Fruit fly (Drosophila melanogaster) whole organism, wandering third instar larva: ENCODE results near the gene fan.

Experiments used
- Abd-B ChIP-seq: fragments of >200 bp; optimal IDR thresholded peaks from 2 replicates; lab custom pipeline; 2017; ENCODE audit warnings: missing biosample characterization, missing genetic modification characterization
- CG32264 ChIP-seq: fragments of 200-800 bp; sonication (Bioruptor generic); optimal IDR thresholded peaks from 2 replicates; lab custom pipeline; 2016; ENCODE audit warnings: missing biosample characterization, missing genetic modification characterization
- CG9705 ChIP-seq: fragments of 200-800 bp; sonication (Bioruptor generic); optimal IDR thresholded peaks from 2 replicates; lab custom pipeline; 2018; ENCODE audit warnings: missing biosample characterization, mild to moderate bottlenecking, missing genetic modification characterization
- CrebA ChIP-seq: fragments of 200-800 bp; sonication (Bioruptor generic); optimal IDR thresholded peaks from 2 replicates; lab custom pipeline; 2016; ENCODE audit warnings: missing biosample characterization, mild to moderate bottlenecking, missing genetic modification characterization, borderline replicate concordance
- Dfd ChIP-seq: fragments of >200 bp; optimal IDR thresholded peaks from 2 replicates; lab custom pipeline; 2017; ENCODE audit warnings: missing biosample characterization, missing genetic modification characterization
- Dif ChIP-seq: fragments of 200-275, 200-300 bp; sonication (Bioruptor generic); optimal IDR thresholded peaks from 2 replicates; lab custom pipeline; 2018; ENCODE audit warnings: missing biosample characterization, missing genetic modification characterization; ENCODE audit not compliant: partially characterized antibody
- HLH106 ChIP-seq: fragments of 200-800 bp; optimal IDR thresholded peaks from 3 replicates; lab custom pipeline; 2019; ENCODE audit warnings: missing biosample characterization, mild to moderate bottlenecking, missing genetic modification characterization, moderate library complexity
- Hnf4 ChIP-seq: fragments of 200-800 bp; sonication (Bioruptor generic); optimal IDR thresholded peaks from 2 replicates; lab custom pipeline; 2016; ENCODE audit warnings: missing biosample characterization, mild to moderate bottlenecking, missing genetic modification characterization
- Hr83 ChIP-seq: fragments of 200-300 bp; sonication (Bioruptor generic); optimal IDR thresholded peaks from 2 replicates; lab custom pipeline; 2016; ENCODE audit warnings: missing biosample characterization, mild to moderate bottlenecking, missing genetic modification characterization, moderate library complexity; ENCODE audit not compliant: poor library complexity, severe bottlenecking
- Jra ChIP-seq: sonication (Bioruptor generic); optimal IDR thresholded peaks from 2 replicates; lab custom pipeline; 2016; ENCODE audit warnings: missing biosample characterization, missing genetic modification characterization
- Mio ChIP-seq: sonication (Bioruptor generic); optimal IDR thresholded peaks from 2 replicates; lab custom pipeline; 2016; ENCODE audit warnings: missing biosample characterization, missing genetic modification characterization
- Myc ChIP-seq: fragments of >200 bp; optimal IDR thresholded peaks from 2 replicates; lab custom pipeline; 2017
- OdsH ChIP-seq: fragments of 200-800 bp; sonication (Bioruptor generic); optimal IDR thresholded peaks from 2 replicates; lab custom pipeline; 2016; ENCODE audit warnings: missing biosample characterization, mild to moderate bottlenecking, missing genetic modification characterization
- Rel ChIP-seq, 2 experiments: fragments of 200-800 bp; sonication (Bioruptor generic) in 1 of 2; optimal IDR thresholded peaks; 2 replicates in 1 of 2; 3 replicates in 1 of 2; lab custom pipeline; 2016 to 2019; ENCODE audit warnings: mild to moderate bottlenecking in 2 of 2, missing biosample characterization in 2 of 2, missing genetic modification characterization in 2 of 2, moderate library complexity in 1 of 2
- Sp1 ChIP-seq: fragments of 200-800 bp; sonication (Bioruptor generic); optimal IDR thresholded peaks from 3 replicates; lab custom pipeline; 2019; ENCODE audit warnings: missing biosample characterization, mild to moderate bottlenecking, missing genetic modification characterization, moderate library complexity
- Vsx2 ChIP-seq: fragments of 200-300, 225-300 bp; sonication (Bioruptor generic); optimal IDR thresholded peaks from 2 replicates; lab custom pipeline; 2018; ENCODE audit warnings: missing biosample characterization, missing genetic modification characterization; ENCODE audit not compliant: partially characterized antibody
- br ChIP-seq: fragments of 200-800 bp; sonication (Bioruptor generic); optimal IDR thresholded peaks from 2 replicates; lab custom pipeline; 2016; ENCODE audit warnings: missing biosample characterization, missing genetic modification characterization
- dmrt93B ChIP-seq: fragments of 200-800 bp; sonication (Bioruptor generic); optimal IDR thresholded peaks from 2 replicates; lab custom pipeline; 2018; ENCODE audit warnings: missing biosample characterization, mild to moderate bottlenecking, missing genetic modification characterization
- dsf ChIP-seq: sonication (Bioruptor generic); optimal IDR thresholded peaks from 2 replicates; lab custom pipeline; 2016; ENCODE audit warnings: missing biosample characterization, missing genetic modification characterization, borderline replicate concordance
- ey ChIP-seq: fragments of 200-800 bp; sonication (Bioruptor generic); optimal IDR thresholded peaks from 2 replicates; lab custom pipeline; 2016; ENCODE audit warnings: missing biosample characterization, missing genetic modification characterization
- foxo ChIP-seq, 2 experiments: fragments of 200-800 bp; sonication (Bioruptor generic); optimal IDR thresholded peaks; 2 replicates in 1 of 2; 3 replicates in 1 of 2; lab custom pipeline; 2016 to 2017; ENCODE audit warnings: missing biosample characterization in 2 of 2, missing genetic modification characterization in 2 of 2
- fru ChIP-seq: fragments of 200-800 bp; sonication (Bioruptor generic); optimal IDR thresholded peaks from 3 replicates; lab custom pipeline; 2016; ENCODE audit warnings: missing biosample characterization, mild to moderate bottlenecking, missing genetic modification characterization
- h ChIP-seq: fragments of 200-800 bp; sonication (Bioruptor generic); optimal IDR thresholded peaks from 3 replicates; lab custom pipeline; 2016; ENCODE audit warnings: missing biosample characterization, mild to moderate bottlenecking, missing genetic modification characterization
- jim ChIP-seq: fragments of 175-275, 200-325 bp; sonication (Bioruptor generic); optimal IDR thresholded peaks from 2 replicates; lab custom pipeline; 2016; ENCODE audit warnings: missing biosample characterization, mild to moderate bottlenecking, missing genetic modification characterization
- lola ChIP-seq: fragments of >200 bp; optimal IDR thresholded peaks from 2 replicates; lab custom pipeline; 2017; ENCODE audit warnings: missing biosample characterization, missing genetic modification characterization
- pan ChIP-seq: fragments of >200 bp; optimal IDR thresholded peaks from 2 replicates; lab custom pipeline; 2017
- psq ChIP-seq: fragments of 200-800 bp; sonication (Bioruptor generic); optimal IDR thresholded peaks from 3 replicates; lab custom pipeline; 2017; ENCODE audit warnings: missing biosample characterization, mild to moderate bottlenecking, missing genetic modification characterization, moderate library complexity
- rgr ChIP-seq: fragments of 200-800 bp; sonication (Bioruptor generic); optimal IDR thresholded peaks from 3 replicates; lab custom pipeline; 2016; ENCODE audit warnings: missing biosample characterization, mild to moderate bottlenecking, missing genetic modification characterization
- sage ChIP-seq: fragments of 200-800 bp; sonication (Bioruptor generic); optimal IDR thresholded peaks from 2 replicates; lab custom pipeline; 2016; ENCODE audit warnings: missing biosample characterization, mild to moderate bottlenecking, missing genetic modification characterization
- sv ChIP-seq: fragments of 200-800 bp; sonication (Bioruptor generic); optimal IDR thresholded peaks from 3 replicates; lab custom pipeline; 2016; ENCODE audit warnings: missing biosample characterization, missing genetic modification characterization
- tai ChIP-seq: sonication (Bioruptor generic); optimal IDR thresholded peaks from 2 replicates; lab custom pipeline; 2016; ENCODE audit warnings: missing biosample characterization, missing genetic modification characterization
- woc ChIP-seq: sonication (Bioruptor generic); optimal IDR thresholded peaks from 2 replicates; lab custom pipeline; 2016; ENCODE audit warnings: missing biosample characterization, mild to moderate bottlenecking, missing genetic modification characterization

Gene fan

DNA sequence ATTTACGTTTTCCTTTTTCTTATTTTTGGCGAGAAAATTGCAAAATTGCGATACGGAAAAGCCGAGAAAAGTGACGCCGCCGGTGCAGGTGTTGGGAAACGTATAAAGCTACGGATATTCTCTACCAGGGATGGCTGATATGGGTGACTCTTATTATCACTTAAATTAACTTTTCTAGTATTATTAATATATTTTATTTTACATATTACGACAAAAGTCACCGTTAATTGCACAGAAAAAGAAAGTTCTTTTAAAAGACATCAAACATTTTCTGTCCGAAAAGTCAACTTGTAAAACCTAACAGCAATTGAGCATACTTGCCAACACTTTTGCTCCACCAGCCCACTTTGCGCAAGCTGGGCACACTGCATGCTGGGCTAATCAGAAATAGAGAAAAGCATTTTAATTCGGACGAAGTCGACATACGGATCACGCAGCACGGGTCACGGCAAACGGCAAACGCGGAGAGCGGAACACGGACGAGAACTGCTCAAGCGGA lies 18.8 kb downstream of the fan start, which contains the start of the genes Cds and Uba2 (continued):
- TF ChIP-seq Abd-B, result no peak

DNA sequence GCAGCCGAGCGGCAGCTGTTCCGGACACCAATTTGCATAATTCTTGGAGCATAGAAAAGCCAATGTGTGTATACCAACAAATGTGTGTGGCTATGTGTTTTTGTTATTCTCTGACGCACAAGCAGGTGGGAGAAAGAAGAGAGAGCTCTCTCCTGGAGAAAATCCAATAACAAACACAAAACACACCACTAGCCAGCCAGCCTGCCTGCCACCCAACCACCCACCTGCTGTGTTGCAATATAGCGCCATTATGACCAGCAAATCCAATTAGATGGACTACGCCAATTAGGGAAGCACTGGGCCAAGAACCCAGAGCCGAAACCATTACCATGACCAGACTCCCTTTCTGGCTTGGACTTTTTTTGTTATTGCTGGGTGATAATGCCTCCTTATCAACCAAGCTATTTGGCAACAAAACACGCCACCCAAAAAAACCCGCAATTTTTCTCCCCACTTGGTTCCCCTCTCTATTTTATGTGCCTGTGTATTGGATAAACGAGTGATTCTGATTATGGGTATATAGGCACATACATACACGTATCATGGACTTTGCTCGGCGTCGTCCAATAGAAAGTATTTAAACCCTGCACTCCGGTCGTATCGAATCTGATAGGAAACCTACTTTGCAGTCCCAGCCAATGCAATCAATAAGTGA lies 19.6 kb downstream of the fan start:
- TF ChIP-seq Rel (GFP tag; optimal IDR thresholded peaks at IDR 0.05; lab: Kevin White, UChicago) (no peak), Rel (tag; optimal IDR thresholded peaks at IDR 0.05; lab: Kevin White, UChicago) (peak; percentile 91), OdsH (GFP tag; lab: Kevin White, UChicago) (peak; percentile 12), dmrt93B (GFP tag; lab: Kevin White, UChicago) (no peak), Hnf4 (GFP tag; lab: Kevin White, UChicago) (peak; percentile 89), h (GFP tag; lab: Kevin White, UChicago) (peak; percentile 44), Dif (no peak), Hr83 (peak; percentile 50), sage (GFP tag; lab: Kevin White, UChicago) (no peak), Vsx2 (GFP tag; lab: Kevin White, UChicago) (peak; percentile 23), tai (GFP tag; lab: Kevin White, UChicago) (no peak), Mio (GFP tag; lab: Kevin White, UChicago) (no peak), CG32264 (GFP tag; lab: Kevin White, UChicago) (no peak), HLH106 (tag; lab: Kevin White, UChicago) (peak; percentile 60)

DNA sequence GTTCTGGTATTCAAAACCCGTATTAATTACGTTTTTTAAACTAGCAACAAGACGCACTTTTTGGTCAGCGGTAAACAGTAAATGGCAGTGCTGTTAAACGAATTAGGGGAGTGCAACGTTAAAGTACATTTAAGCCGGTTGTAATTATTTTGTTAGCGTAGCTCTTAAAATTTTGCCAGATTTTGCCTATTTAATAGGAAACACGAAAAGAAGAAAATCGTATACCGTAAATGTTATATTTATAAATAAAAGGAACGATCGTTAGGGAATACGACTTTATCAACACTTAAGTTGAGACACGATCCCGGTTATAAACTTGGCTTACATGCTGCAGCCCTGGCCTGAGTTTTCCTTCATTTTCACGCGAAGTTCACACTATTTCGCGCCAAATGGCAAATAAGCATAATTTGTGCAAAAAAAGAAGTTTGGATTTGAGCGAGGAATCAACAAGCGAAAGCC lies 28.5 kb downstream of the fan start, which contains the start of the genes Setx and mus301:
Gene Setx (minus strand): TSS at position 51 of the 459 bp plus-strand sequence.
Gene mus301 (plus strand): TSS at position 361 of the 459 bp plus-strand sequence.
- peak; percentile 39 for TF ChIP-seq Myc (lab: Kevin White, UChicago)
- peak; percentile 77 for TF ChIP-seq ey (GFP tag; lab: Kevin White, UChicago)
- TF ChIP-seq dmrt93B (GFP tag; lab: Kevin White, UChicago), result no peak
- TF ChIP-seq fru (GFP tag; lab: Kevin White, UChicago), result no peak
- TF ChIP-seq rgr (GFP tag; lab: Kevin White, UChicago), result peak; percentile 84
- no peak for TF ChIP-seq Jra (GFP tag; lab: Kevin White, UChicago)
- TF ChIP-seq h (GFP tag; lab: Kevin White, UChicago), result peak; percentile 87
- no peak for TF ChIP-seq woc
- TF ChIP-seq pan, result no peak
- TF ChIP-seq sv (GFP tag; lab: Kevin White, UChicago), result peak; percentile 89
- TF ChIP-seq Dfd (GFP tag; lab: Kevin White, UChicago), result no peak
- peak; percentile 17 to 89 for TF ChIP-seq foxo (GFP tag; optimal IDR thresholded peaks at IDR 0.05; lab: Kevin White, UChicago)
- TF ChIP-seq Rel (GFP tag; optimal IDR thresholded peaks at IDR 0.05; lab: Kevin White, UChicago), result no peak
- no peak for TF ChIP-seq Rel (tag; optimal IDR thresholded peaks at IDR 0.05; lab: Kevin White, UChicago)
- TF ChIP-seq jim (GFP tag; lab: Kevin White, UChicago), result no peak
- TF ChIP-seq Vsx2 (GFP tag; lab: Kevin White, UChicago), result no peak
- TF ChIP-seq tai (GFP tag; lab: Kevin White, UChicago), result no peak
- TF ChIP-seq CG32264 (GFP tag; lab: Kevin White, UChicago), result peak; percentile 74
- no peak for TF ChIP-seq Hr83
- peak; percentile 76 for TF ChIP-seq psq (GFP tag; lab: Kevin White, UChicago)
- TF ChIP-seq OdsH (GFP tag; lab: Kevin White, UChicago), result peak; percentile 72
- TF ChIP-seq lola (GFP tag; lab: Kevin White, UChicago), result no peak
- TF ChIP-seq CrebA (GFP tag; lab: Kevin White, UChicago), result no peak
- TF ChIP-seq br (GFP tag; lab: Kevin White, UChicago), result peak; percentile 82
- peak; percentile 84 for TF ChIP-seq HLH106 (tag; lab: Kevin White, UChicago)
- TF ChIP-seq CG9705 (GFP tag; lab: Kevin White, UChicago), result peak; percentile 76
- TF ChIP-seq dsf (GFP tag; lab: Kevin White, UChicago), result peak; percentile 68
- TF ChIP-seq Sp1 (GFP tag; lab: Kevin White, UChicago), result peak; percentile 76

DNA sequence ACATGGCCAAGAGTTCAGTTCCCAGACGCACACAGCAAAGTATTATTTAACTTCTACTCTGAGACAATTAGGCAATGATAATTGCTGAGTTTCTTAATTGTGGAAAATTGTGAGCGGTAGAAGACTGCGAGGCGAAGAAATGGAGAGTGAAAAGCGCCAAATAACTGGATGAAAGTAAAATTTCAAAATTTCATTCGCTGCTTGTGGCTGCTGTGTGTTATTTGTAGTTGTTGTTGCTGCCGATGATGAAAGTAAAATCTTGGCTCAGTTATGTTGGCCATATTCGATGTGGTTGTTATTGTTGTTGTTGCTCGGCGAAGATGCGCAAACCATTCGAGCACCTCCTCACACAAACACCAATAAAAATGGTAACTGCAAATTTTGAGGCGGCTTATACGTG lies 41.4 kb downstream of the fan start:
- TF ChIP-seq Hr83 (no peak), foxo (GFP tag; optimal IDR thresholded peaks at IDR 0.05; lab: Kevin White, UChicago) (no peak), psq (GFP tag; lab: Kevin White, UChicago) (no peak), fru (GFP tag; lab: Kevin White, UChicago) (no peak), sage (GFP tag; lab: Kevin White, UChicago) (no peak)
